Fruit fly (Drosophila melanogaster) whole organism, prepupa: Measurements from ENCODE around the gene CG32295.

Experiments
- Blimp-1 ChIP-seq: fragments of 200-800 bp; sonication (Bioruptor generic); optimal IDR thresholded peaks from 3 replicates; lab custom pipeline; 2017; ENCODE audit warnings: missing biosample characterization, missing genetic modification characterization, mild to moderate bottlenecking, moderate library complexity, missing genetic modification reagents
- CG11902 ChIP-seq: fragments of 200-800 bp; sonication (Bioruptor generic); optimal IDR thresholded peaks from 3 replicates; lab custom pipeline; 2016; ENCODE audit warnings: missing biosample characterization, missing genetic modification characterization
- CG16779 ChIP-seq: fragments of 200-800 bp; sonication (Bioruptor generic); optimal IDR thresholded peaks from 3 replicates; lab custom pipeline; 2017; ENCODE audit warnings: missing biosample characterization, mild to moderate bottlenecking, missing genetic modification characterization
- CG34406 ChIP-seq: fragments of 200-800 bp; sonication (Bioruptor generic); optimal IDR thresholded peaks from 3 replicates; lab custom pipeline; 2016; ENCODE audit warnings: missing biosample characterization, missing genetic modification characterization
- CG8319 ChIP-seq: fragments of 200-800 bp; sonication (Bioruptor generic); optimal IDR thresholded peaks from 3 replicates; lab custom pipeline; 2016; ENCODE audit warnings: missing biosample characterization, missing genetic modification characterization
- CG8632 ChIP-seq: fragments of 200-800 bp; sonication (Bioruptor generic); optimal IDR thresholded peaks from 3 replicates; lab custom pipeline; 2016; ENCODE audit warnings: missing biosample characterization, missing genetic modification characterization
- Eip75B ChIP-seq: fragments of 200-800 bp; sonication (Bioruptor generic); optimal IDR thresholded peaks from 3 replicates; lab custom pipeline; 2016; ENCODE audit warnings: missing biosample characterization, missing genetic modification characterization
- Hr4 ChIP-seq: fragments of 200-800 bp; sonication (Bioruptor generic); optimal IDR thresholded peaks from 3 replicates; lab custom pipeline; 2016; ENCODE audit warnings: missing biosample characterization, missing genetic modification characterization
- Sox102F ChIP-seq: fragments of 200-800 bp; sonication (Bioruptor generic); optimal IDR thresholded peaks from 2 replicates; lab custom pipeline; 2016; ENCODE audit warnings: missing biosample characterization, mild to moderate bottlenecking, missing genetic modification characterization
- dac ChIP-seq: fragments of 200-800 bp; sonication (Bioruptor generic); optimal IDR thresholded peaks from 2 replicates; lab custom pipeline; 2017; ENCODE audit warnings: missing biosample characterization, mild to moderate bottlenecking, missing genetic modification characterization
- fkh ChIP-seq: fragments of 200-800 bp; sonication (Bioruptor generic); optimal IDR thresholded peaks from 3 replicates; lab custom pipeline; 2017; ENCODE audit warnings: missing biosample characterization, mild to moderate bottlenecking, missing genetic modification characterization, moderate library complexity
- pdm3 ChIP-seq: fragments of 200-800 bp; sonication (Bioruptor generic); optimal IDR thresholded peaks from 3 replicates; lab custom pipeline; 2016; ENCODE audit warnings: missing biosample characterization, missing genetic modification characterization
- ss ChIP-seq, 2 experiments: fragments of 200-800 bp; sonication (Bioruptor generic); optimal IDR thresholded peaks; 2 replicates in 1 of 2; 3 replicates in 1 of 2; lab custom pipeline; 2017 to 2018; ENCODE audit warnings: mild to moderate bottlenecking in 2 of 2, missing biosample characterization in 2 of 2, missing genetic modification characterization in 2 of 2, moderate library complexity in 1 of 2
- topi ChIP-seq: fragments of 200-800 bp; sonication (Bioruptor generic); optimal IDR thresholded peaks from 3 replicates; lab custom pipeline; 2016; ENCODE audit warnings: missing biosample characterization, missing genetic modification characterization

dm6 chr3L:2530635-2531034 lies 3.9 kb upstream of the CG32295 start:
- TF ChIP-seq CG34406: no peak
- TF ChIP-seq Hr4 (GFP tag; lab: Kevin White, UChicago): no peak
- no peak for TF ChIP-seq Eip75B (GFP tag; lab: Kevin White, UChicago)
- TF ChIP-seq Sox102F: no peak
- TF ChIP-seq CG8319: no peak
- no peak for TF ChIP-seq CG11902 (GFP tag; lab: Kevin White, UChicago)
- no peak for TF ChIP-seq CG8632 (GFP tag; lab: Kevin White, UChicago)
- TF ChIP-seq dac (GFP tag; lab: Kevin White, UChicago): no peak
- TF ChIP-seq ss (GFP tag; optimal IDR thresholded peaks at IDR 0.05; lab: Kevin White, UChicago): no peak
- TF ChIP-seq CG16779 (tag; lab: Kevin White, UChicago): no peak
- no peak for TF ChIP-seq fkh (GFP tag; lab: Kevin White, UChicago)
- TF ChIP-seq pdm3 (GFP tag; lab: Kevin White, UChicago): no peak
- TF ChIP-seq topi: no peak
- TF ChIP-seq Blimp-1 (GFP tag; lab: Kevin White, UChicago): no peak
